Worm (Caenorhabditis elegans): ENCODE measurements around the gene F21C10.1.

- TF ChIP-seq rnt-1 (tag; optimal IDR thresholded peaks at IDR 0.05) (no peak), pha-4 (tag; optimal IDR thresholded peaks at IDR 0.05) (no peak), sox-4 (tag; optimal IDR thresholded peaks at IDR 0.05) (no peak), ztf-16 (tag; optimal IDR thresholded peaks at IDR 0.05) (no peak), pqm-1 (tag; optimal IDR thresholded peaks at IDR 0.05) (no peak), dmd-4 (tag; optimal IDR thresholded peaks at IDR 0.05; ENCODE audit: borderline replicate concordance) (no peak), nfya-1 (tag; optimal IDR thresholded peaks at IDR 0.05) (no peak), sox-2 (GFP tag; IDR thresholded peaks at IDR 0.05) (no peak), ceh-48 (tag; optimal IDR thresholded peaks at IDR 0.05) (no peak)
Observed at ce11 chrV:9172989-9173388, 40.8 kb downstream of the F21C10.1 start, which contains the start of gene gad-3.

Data from whole organism, late embryonic.